Fruit fly (Drosophila melanogaster) whole organism, wandering third instar larva: ENCODE data around the gene CLIP-190.

Experiments
- CG32264 ChIP-seq: fragments of 200-800 bp; sonication (Bioruptor generic); optimal IDR thresholded peaks from 2 replicates; lab custom pipeline; 2016; ENCODE audit warnings: missing biosample characterization, missing genetic modification characterization
- CG9705 ChIP-seq: fragments of 200-800 bp; sonication (Bioruptor generic); optimal IDR thresholded peaks from 2 replicates; lab custom pipeline; 2018; ENCODE audit warnings: missing biosample characterization, mild to moderate bottlenecking, missing genetic modification characterization
- CrebA ChIP-seq: fragments of 200-800 bp; sonication (Bioruptor generic); optimal IDR thresholded peaks from 2 replicates; lab custom pipeline; 2016; ENCODE audit warnings: missing biosample characterization, mild to moderate bottlenecking, missing genetic modification characterization, borderline replicate concordance
- Dfd ChIP-seq: fragments of >200 bp; optimal IDR thresholded peaks from 2 replicates; lab custom pipeline; 2017; ENCODE audit warnings: missing biosample characterization, missing genetic modification characterization
- Dif ChIP-seq: fragments of 200-275, 200-300 bp; sonication (Bioruptor generic); optimal IDR thresholded peaks from 2 replicates; lab custom pipeline; 2018; ENCODE audit warnings: missing biosample characterization, missing genetic modification characterization; ENCODE audit not compliant: partially characterized antibody
- GATAd ChIP-seq: sonication (Bioruptor generic); optimal IDR thresholded peaks from 2 replicates; lab custom pipeline; 2016; ENCODE audit warnings: missing biosample characterization, missing genetic modification characterization
- HLH106 ChIP-seq: fragments of 200-800 bp; optimal IDR thresholded peaks from 3 replicates; lab custom pipeline; 2019; ENCODE audit warnings: missing biosample characterization, mild to moderate bottlenecking, missing genetic modification characterization, moderate library complexity
- Hr78 ChIP-seq: fragments of >200 bp; optimal IDR thresholded peaks from 2 replicates; lab custom pipeline; 2017; ENCODE audit warnings: missing biosample characterization, missing genetic modification characterization
- Hr83 ChIP-seq: fragments of 200-300 bp; sonication (Bioruptor generic); optimal IDR thresholded peaks from 2 replicates; lab custom pipeline; 2016; ENCODE audit warnings: missing biosample characterization, mild to moderate bottlenecking, missing genetic modification characterization, moderate library complexity; ENCODE audit not compliant: poor library complexity, severe bottlenecking
- Jra ChIP-seq: sonication (Bioruptor generic); optimal IDR thresholded peaks from 2 replicates; lab custom pipeline; 2016; ENCODE audit warnings: missing biosample characterization, missing genetic modification characterization
- Mio ChIP-seq: sonication (Bioruptor generic); optimal IDR thresholded peaks from 2 replicates; lab custom pipeline; 2016; ENCODE audit warnings: missing biosample characterization, missing genetic modification characterization
- Myc ChIP-seq: fragments of >200 bp; optimal IDR thresholded peaks from 2 replicates; lab custom pipeline; 2017
- N ChIP-seq: fragments of >200 bp; optimal IDR thresholded peaks from 2 replicates; lab custom pipeline; 2018; ENCODE audit warnings: missing biosample characterization, missing external identifiers, missing genetic modification characterization
- OdsH ChIP-seq: fragments of 200-800 bp; sonication (Bioruptor generic); optimal IDR thresholded peaks from 2 replicates; lab custom pipeline; 2016; ENCODE audit warnings: missing biosample characterization, mild to moderate bottlenecking, missing genetic modification characterization
- Rel ChIP-seq, 2 experiments: fragments of 200-800 bp; sonication (Bioruptor generic) in 1 of 2; optimal IDR thresholded peaks; 2 replicates in 1 of 2; 3 replicates in 1 of 2; lab custom pipeline; 2016 to 2019; ENCODE audit warnings: mild to moderate bottlenecking in 2 of 2, missing biosample characterization in 2 of 2, missing genetic modification characterization in 2 of 2, moderate library complexity in 1 of 2
- Sp1 ChIP-seq: fragments of 200-800 bp; sonication (Bioruptor generic); optimal IDR thresholded peaks from 3 replicates; lab custom pipeline; 2019; ENCODE audit warnings: missing biosample characterization, mild to moderate bottlenecking, missing genetic modification characterization, moderate library complexity
- Vsx2 ChIP-seq: fragments of 200-300, 225-300 bp; sonication (Bioruptor generic); optimal IDR thresholded peaks from 2 replicates; lab custom pipeline; 2018; ENCODE audit warnings: missing biosample characterization, missing genetic modification characterization; ENCODE audit not compliant: partially characterized antibody
- br ChIP-seq: fragments of 200-800 bp; sonication (Bioruptor generic); optimal IDR thresholded peaks from 2 replicates; lab custom pipeline; 2016; ENCODE audit warnings: missing biosample characterization, missing genetic modification characterization
- dl ChIP-seq, 2 experiments: fragments of 175-275, 200-275 bp in 1 of 2; fragments of 200-275 bp in 1 of 2; sonication (Bioruptor generic); optimal IDR thresholded peaks; lab custom pipeline; 2018; ENCODE audit warnings: mild to moderate bottlenecking in 2 of 2, missing biosample characterization in 2 of 2, missing genetic modification characterization in 2 of 2, moderate library complexity in 2 of 2; ENCODE audit not compliant: partially characterized antibody in 2 of 2, insufficient read depth in 1 of 2
- dmrt93B ChIP-seq: fragments of 200-800 bp; sonication (Bioruptor generic); optimal IDR thresholded peaks from 2 replicates; lab custom pipeline; 2018; ENCODE audit warnings: missing biosample characterization, mild to moderate bottlenecking, missing genetic modification characterization
- dsf ChIP-seq: sonication (Bioruptor generic); optimal IDR thresholded peaks from 2 replicates; lab custom pipeline; 2016; ENCODE audit warnings: missing biosample characterization, missing genetic modification characterization, borderline replicate concordance
- foxo ChIP-seq, 2 experiments: fragments of 200-800 bp; sonication (Bioruptor generic); optimal IDR thresholded peaks; 2 replicates in 1 of 2; 3 replicates in 1 of 2; lab custom pipeline; 2016 to 2017; ENCODE audit warnings: missing biosample characterization in 2 of 2, missing genetic modification characterization in 2 of 2
- fru ChIP-seq: fragments of 200-800 bp; sonication (Bioruptor generic); optimal IDR thresholded peaks from 3 replicates; lab custom pipeline; 2016; ENCODE audit warnings: missing biosample characterization, mild to moderate bottlenecking, missing genetic modification characterization
- h ChIP-seq: fragments of 200-800 bp; sonication (Bioruptor generic); optimal IDR thresholded peaks from 3 replicates; lab custom pipeline; 2016; ENCODE audit warnings: missing biosample characterization, mild to moderate bottlenecking, missing genetic modification characterization
- jim ChIP-seq: fragments of 175-275, 200-325 bp; sonication (Bioruptor generic); optimal IDR thresholded peaks from 2 replicates; lab custom pipeline; 2016; ENCODE audit warnings: missing biosample characterization, mild to moderate bottlenecking, missing genetic modification characterization
- lola ChIP-seq: fragments of >200 bp; optimal IDR thresholded peaks from 2 replicates; lab custom pipeline; 2017; ENCODE audit warnings: missing biosample characterization, missing genetic modification characterization
- psq ChIP-seq: fragments of 200-800 bp; sonication (Bioruptor generic); optimal IDR thresholded peaks from 3 replicates; lab custom pipeline; 2017; ENCODE audit warnings: missing biosample characterization, mild to moderate bottlenecking, missing genetic modification characterization, moderate library complexity
- rgr ChIP-seq: fragments of 200-800 bp; sonication (Bioruptor generic); optimal IDR thresholded peaks from 3 replicates; lab custom pipeline; 2016; ENCODE audit warnings: missing biosample characterization, mild to moderate bottlenecking, missing genetic modification characterization
- sv ChIP-seq: fragments of 200-800 bp; sonication (Bioruptor generic); optimal IDR thresholded peaks from 3 replicates; lab custom pipeline; 2016; ENCODE audit warnings: missing biosample characterization, missing genetic modification characterization
- tai ChIP-seq: sonication (Bioruptor generic); optimal IDR thresholded peaks from 2 replicates; lab custom pipeline; 2016; ENCODE audit warnings: missing biosample characterization, missing genetic modification characterization
- usp ChIP-seq: fragments of >200 bp; optimal IDR thresholded peaks from 2 replicates; lab custom pipeline; 2017; ENCODE audit warnings: missing biosample characterization, missing genetic modification characterization

The CLIP-190 gene

dm6 chr2L:17368503-17368902 is 16.0 kb upstream of the CLIP-190 start:
- no peak for TF ChIP-seq usp (GFP tag; lab: Kevin White, UChicago)
- no peak for TF ChIP-seq sv (GFP tag; lab: Kevin White, UChicago)
- no peak for TF ChIP-seq lola
- no peak for TF ChIP-seq rgr (GFP tag; lab: Kevin White, UChicago)
- no peak for TF ChIP-seq dmrt93B (GFP tag; lab: Kevin White, UChicago)
- no peak for TF ChIP-seq Sp1 (GFP tag; lab: Kevin White, UChicago)
- TF ChIP-seq tai (GFP tag; lab: Kevin White, UChicago): no peak
- TF ChIP-seq Myc (lab: Kevin White, UChicago): peak; percentile 89
- no peak for TF ChIP-seq foxo (GFP tag; optimal IDR thresholded peaks at IDR 0.05; lab: Kevin White, UChicago)
- no peak for TF ChIP-seq Vsx2 (GFP tag; lab: Kevin White, UChicago)
- no peak for TF ChIP-seq HLH106 (tag; lab: Kevin White, UChicago)
- peak; percentile 13 for TF ChIP-seq Dif (GFP tag; lab: Kevin White, UChicago)
- no peak for TF ChIP-seq Mio (GFP tag; lab: Kevin White, UChicago)

DNA sequence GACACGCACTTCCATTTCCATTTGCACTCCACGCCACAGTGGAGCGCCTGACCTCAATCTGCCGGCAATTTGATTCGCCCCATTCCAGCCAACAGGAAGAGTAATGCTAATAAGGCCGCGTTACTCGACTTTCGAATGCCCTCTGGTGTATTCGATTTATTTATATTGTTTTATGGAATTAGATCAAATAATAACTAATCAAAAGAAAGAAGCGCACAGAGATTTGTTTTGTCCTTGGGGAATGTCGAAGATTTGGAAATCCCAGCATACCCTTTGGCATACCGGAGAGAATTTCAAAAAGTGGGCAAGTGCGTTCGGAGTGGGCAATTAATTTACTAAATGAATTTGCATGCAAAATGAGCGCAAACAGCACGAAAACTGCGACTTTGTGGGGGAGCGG is 9.7 kb upstream of the CLIP-190 start:
- no peak for TF ChIP-seq HLH106 (tag; lab: Kevin White, UChicago)
- TF ChIP-seq Dfd (GFP tag; lab: Kevin White, UChicago): no peak
- no peak for TF ChIP-seq usp (GFP tag; lab: Kevin White, UChicago)
- no peak for TF ChIP-seq Hr78
- TF ChIP-seq br (GFP tag; lab: Kevin White, UChicago): no peak
- TF ChIP-seq sv (GFP tag; lab: Kevin White, UChicago): no peak
- TF ChIP-seq Sp1 (GFP tag; lab: Kevin White, UChicago): no peak
- TF ChIP-seq lola: no peak
- no peak for TF ChIP-seq CrebA
- no peak for TF ChIP-seq CG32264 (GFP tag; lab: Kevin White, UChicago)
- TF ChIP-seq CG9705 (GFP tag; lab: Kevin White, UChicago): no peak
- no peak for TF ChIP-seq fru (GFP tag; lab: Kevin White, UChicago)
- no peak for TF ChIP-seq GATAd (GFP tag; lab: Kevin White, UChicago)
- TF ChIP-seq OdsH: no peak
- TF ChIP-seq Jra: no peak
- no peak for TF ChIP-seq jim
- TF ChIP-seq dl (GFP tag; optimal IDR thresholded peaks at IDR 0.05; lab: Kevin White, UChicago; ENCODE audit: insufficient read depth in 1 of 2, partially characterized antibody in 2 of 2): no peak
- no peak for TF ChIP-seq Mio (GFP tag; lab: Kevin White, UChicago)
- TF ChIP-seq Rel (GFP tag; optimal IDR thresholded peaks at IDR 0.05; lab: Kevin White, UChicago): no peak
- no peak for TF ChIP-seq Rel (tag; optimal IDR thresholded peaks at IDR 0.05; lab: Kevin White, UChicago)
- no peak for TF ChIP-seq h

- TF ChIP-seq GATAd (GFP tag; lab: Kevin White, UChicago): no peak
These were observed 8.4 kb upstream of the CLIP-190 start for dm6 chr2L:17375955-17376659.

DNA sequence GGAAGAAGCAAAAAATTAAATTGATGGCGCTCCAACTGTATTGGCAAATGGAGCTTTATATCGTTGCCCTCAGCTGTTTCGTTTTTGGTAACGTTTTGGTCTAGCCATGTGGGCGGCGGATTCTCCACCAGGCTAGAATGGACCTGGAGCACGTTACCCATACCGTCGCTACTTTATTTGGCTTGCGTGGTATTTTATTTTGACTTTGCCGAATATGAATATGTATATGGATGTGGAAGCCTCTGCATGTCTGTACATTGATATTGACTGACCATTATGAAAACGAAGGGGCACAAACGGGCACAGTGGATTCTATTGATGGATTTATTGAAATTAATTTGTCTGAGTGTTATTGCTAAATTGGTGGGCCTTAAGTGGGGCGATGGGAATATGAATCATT is 6.7 kb upstream of the CLIP-190 start:
- TF ChIP-seq jim: no peak
- no peak for TF ChIP-seq psq
- TF ChIP-seq rgr (GFP tag; lab: Kevin White, UChicago): no peak
- TF ChIP-seq N (GFP tag; lab: Kevin White, UChicago): no peak
- no peak for TF ChIP-seq CrebA
- no peak for TF ChIP-seq fru (GFP tag; lab: Kevin White, UChicago)
- no peak for TF ChIP-seq CG9705 (GFP tag; lab: Kevin White, UChicago)
- TF ChIP-seq Hr83 (GFP tag; lab: Kevin White, UChicago): no peak
- no peak for TF ChIP-seq br (GFP tag; lab: Kevin White, UChicago)
- no peak for TF ChIP-seq dmrt93B (GFP tag; lab: Kevin White, UChicago)
- no peak for TF ChIP-seq dsf (GFP tag; lab: Kevin White, UChicago)
- TF ChIP-seq HLH106 (tag; lab: Kevin White, UChicago): no peak
- no peak for TF ChIP-seq Vsx2 (GFP tag; lab: Kevin White, UChicago)
- no peak for TF ChIP-seq foxo (GFP tag; optimal IDR thresholded peaks at IDR 0.05; lab: Kevin White, UChicago)
